Fruit fly (Drosophila melanogaster): ENCODE measurements around the gene CG3815.
A peak's percentile ranks its signal among the peaks of the same experiment; 100 is the strongest.

CG3815 gene

DNA sequence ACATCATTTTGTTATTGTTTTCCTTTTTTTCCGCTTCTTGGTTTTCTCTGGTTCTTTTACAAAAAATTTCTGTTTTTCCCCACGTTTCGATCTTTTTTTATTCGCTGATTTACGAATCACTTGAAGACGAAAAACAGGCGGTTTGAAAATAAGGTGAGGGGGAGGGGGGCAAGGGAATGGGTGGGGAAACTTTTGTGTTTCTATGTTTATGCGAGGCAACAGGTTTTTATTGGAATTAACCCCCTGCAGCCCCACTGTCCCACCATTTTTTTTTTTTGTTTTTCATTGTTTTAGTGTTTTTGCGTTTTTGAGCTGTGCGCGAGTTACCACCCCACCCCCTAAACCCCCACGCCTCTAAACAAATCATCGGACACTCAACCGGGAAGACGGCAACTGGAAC is 39.8 kb downstream of the CG3815 start:
- no peak for TF ChIP-seq CG33017 (tag; optimal IDR thresholded peaks at IDR 0.05)
- TF ChIP-seq Hr96 (GFP tag; optimal IDR thresholded peaks at IDR 0.05) = no peak
- no peak for TF ChIP-seq pad (GFP tag; optimal IDR thresholded peaks at IDR 0.05)
- no peak for TF ChIP-seq CG7101 (tag; optimal IDR thresholded peaks at IDR 0.05)
- TF ChIP-seq CG12768 (GFP tag; optimal IDR thresholded peaks at IDR 0.05) = no peak
- TF ChIP-seq CG1620 (GFP tag; optimal IDR thresholded peaks at IDR 0.05) = no peak
- no peak for TF ChIP-seq toe (GFP tag; optimal IDR thresholded peaks at IDR 0.05)

dm6 chrX:6337702-6338101 is 42.5 kb downstream of the CG3815 start, which contains the start of gene CG3842:
Gene CG3842 (plus strand): TSS chrX:6337762.
- no peak for TF ChIP-seq toe (GFP tag; optimal IDR thresholded peaks at IDR 0.05)
- TF ChIP-seq CG33017 (tag; optimal IDR thresholded peaks at IDR 0.05) = no peak
- no peak for TF ChIP-seq CG1620 (GFP tag; optimal IDR thresholded peaks at IDR 0.05)
- TF ChIP-seq CG7101 (tag; optimal IDR thresholded peaks at IDR 0.05) = no peak
- no peak for TF ChIP-seq kay (GFP tag; ENCODE audit: borderline replicate concordance)
- TF ChIP-seq Hr96 (GFP tag; optimal IDR thresholded peaks at IDR 0.05) = no peak
- TF ChIP-seq CG14711 (tag; optimal IDR thresholded peaks at IDR 0.05) = no peak
- no peak for TF ChIP-seq Clk (GFP tag; optimal IDR thresholded peaks at IDR 0.05)
- no peak for TF ChIP-seq Crg-1 (GFP tag; optimal IDR thresholded peaks at IDR 0.05)

DNA sequence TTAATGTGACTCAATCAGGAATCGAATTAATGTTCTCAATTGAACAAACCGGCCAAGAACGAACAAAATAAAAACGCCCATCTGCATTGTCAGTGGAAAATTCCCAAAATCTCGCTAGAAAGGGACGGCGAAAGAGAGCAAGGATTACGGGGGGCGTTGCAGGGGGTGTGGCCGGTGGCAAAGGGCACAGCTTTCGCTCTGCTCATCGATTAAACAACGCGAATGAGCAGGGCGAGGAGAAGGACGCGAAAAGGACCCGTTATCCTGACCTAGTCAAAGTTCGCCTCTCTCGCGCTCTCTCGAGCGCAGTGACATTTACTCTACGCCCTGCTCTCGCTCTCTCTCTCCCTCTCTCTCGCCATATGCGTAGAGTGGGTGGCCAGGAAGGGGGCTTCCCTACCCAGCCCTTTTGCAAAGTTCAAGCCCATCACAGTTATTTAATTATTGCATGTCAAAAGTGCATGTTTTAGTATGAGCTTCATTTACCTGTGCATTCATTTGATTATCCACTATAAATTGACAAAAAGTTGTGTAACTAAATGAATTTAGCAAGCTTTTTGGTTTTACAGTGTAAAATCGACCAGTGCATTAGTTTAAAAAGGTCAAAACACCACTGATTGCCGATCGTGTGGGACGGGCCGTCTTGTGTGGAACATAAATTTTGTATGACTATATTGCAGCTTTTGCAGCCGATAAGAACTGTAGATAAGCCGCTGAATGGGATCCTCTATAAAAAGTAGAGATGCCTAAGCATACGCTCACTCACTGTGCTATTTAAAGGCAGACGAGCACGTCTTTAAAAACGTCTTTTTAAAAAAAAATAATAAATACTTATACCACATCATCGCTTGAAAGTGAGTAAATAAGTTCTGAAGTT is 43.8 kb downstream of the CG3815 start:
- TF ChIP-seq Hr96 (GFP tag; optimal IDR thresholded peaks at IDR 0.05) = no peak
- TF ChIP-seq CG7101 (tag; optimal IDR thresholded peaks at IDR 0.05) = peak; percentile 17
- no peak for TF ChIP-seq cic (GFP tag; optimal IDR thresholded peaks at IDR 0.05)
- TF ChIP-seq CG14711 (tag; optimal IDR thresholded peaks at IDR 0.05) = no peak
- TF ChIP-seq CG33017 (tag; optimal IDR thresholded peaks at IDR 0.05) = no peak
- no peak for TF ChIP-seq bab1 (GFP tag; optimal IDR thresholded peaks at IDR 0.05)
- no peak for TF ChIP-seq CG12768 (GFP tag; optimal IDR thresholded peaks at IDR 0.05)
- peak; percentile 13 for TF ChIP-seq tj (GFP tag; optimal IDR thresholded peaks at IDR 0.05)
- no peak for TF ChIP-seq kay (GFP tag; ENCODE audit: borderline replicate concordance)
- TF ChIP-seq toe (GFP tag; optimal IDR thresholded peaks at IDR 0.05) = no peak
- TF ChIP-seq pad (GFP tag; optimal IDR thresholded peaks at IDR 0.05) = no peak

- TF ChIP-seq cnc (optimal IDR thresholded peaks at IDR 0.05) (no peak), Crg-1 (GFP tag; optimal IDR thresholded peaks at IDR 0.05) (no peak), CG7101 (tag; optimal IDR thresholded peaks at IDR 0.05) (peak; percentile 39), toe (GFP tag; optimal IDR thresholded peaks at IDR 0.05) (no peak), Clk (GFP tag; optimal IDR thresholded peaks at IDR 0.05) (no peak), CG14711 (tag; optimal IDR thresholded peaks at IDR 0.05) (peak; percentile 63), Mnt (GFP tag; optimal IDR thresholded peaks at IDR 0.05) (no peak), bab1 (GFP tag; optimal IDR thresholded peaks at IDR 0.05) (no peak), CG5204 (GFP tag; optimal IDR thresholded peaks at IDR 0.05) (no peak), ovo (GFP tag; optimal IDR thresholded peaks at IDR 0.05) (no peak), kay (GFP tag; ENCODE audit: borderline replicate concordance) (no peak), CG12768 (GFP tag; optimal IDR thresholded peaks at IDR 0.05) (no peak), Hr96 (GFP tag; optimal IDR thresholded peaks at IDR 0.05) (no peak), CG7045 (GFP tag; optimal IDR thresholded peaks at IDR 0.05) (no peak), CG11617 (GFP tag; optimal IDR thresholded peaks at IDR 0.05) (no peak), cic (GFP tag; optimal IDR thresholded peaks at IDR 0.05) (no peak), pad (GFP tag; optimal IDR thresholded peaks at IDR 0.05) (no peak), CG1620 (GFP tag; optimal IDR thresholded peaks at IDR 0.05) (peak; percentile 10), CG33017 (tag; optimal IDR thresholded peaks at IDR 0.05) (peak; percentile 47), tj (GFP tag; optimal IDR thresholded peaks at IDR 0.05) (no peak)
These were observed 44.9 kb downstream of the CG3815 start for dm6 chrX:6339970-6340548.

- no peak for TF ChIP-seq Clk (GFP tag; optimal IDR thresholded peaks at IDR 0.05)
- TF ChIP-seq CG7045 (GFP tag; optimal IDR thresholded peaks at IDR 0.05) = peak; percentile 49
- TF ChIP-seq tj (GFP tag; optimal IDR thresholded peaks at IDR 0.05) = peak; percentile 64
- no peak for TF ChIP-seq cnc (optimal IDR thresholded peaks at IDR 0.05)
- no peak for TF ChIP-seq Mnt (GFP tag; optimal IDR thresholded peaks at IDR 0.05)
- TF ChIP-seq CG1620 (GFP tag; optimal IDR thresholded peaks at IDR 0.05) = peak; percentile 46
- TF ChIP-seq CG7101 (tag; optimal IDR thresholded peaks at IDR 0.05) = peak; percentile 80
- TF ChIP-seq ovo (GFP tag; optimal IDR thresholded peaks at IDR 0.05) = no peak
- TF ChIP-seq kay (GFP tag; ENCODE audit: borderline replicate concordance) = no peak
- peak; percentile 94 for TF ChIP-seq bab1 (GFP tag; optimal IDR thresholded peaks at IDR 0.05)
- peak; percentile 88 for TF ChIP-seq CG11617 (GFP tag; optimal IDR thresholded peaks at IDR 0.05)
- TF ChIP-seq CG14711 (tag; optimal IDR thresholded peaks at IDR 0.05) = peak; percentile 60
- TF ChIP-seq pad (GFP tag; optimal IDR thresholded peaks at IDR 0.05) = peak; percentile 77
- peak; percentile 52 for TF ChIP-seq Hr96 (GFP tag; optimal IDR thresholded peaks at IDR 0.05)
- TF ChIP-seq toe (GFP tag; optimal IDR thresholded peaks at IDR 0.05) = no peak
- TF ChIP-seq CG5204 (GFP tag; optimal IDR thresholded peaks at IDR 0.05) = peak; percentile 51
- TF ChIP-seq CG33017 (tag; optimal IDR thresholded peaks at IDR 0.05) = peak; percentile 17
- TF ChIP-seq CG12768 (GFP tag; optimal IDR thresholded peaks at IDR 0.05) = no peak
- TF ChIP-seq cic (GFP tag; optimal IDR thresholded peaks at IDR 0.05) = no peak
- peak; percentile 60 for TF ChIP-seq Crg-1 (GFP tag; optimal IDR thresholded peaks at IDR 0.05)
These were observed 45.4 kb downstream of the CG3815 start for dm6 chrX:6340593-6341068.

DNA sequence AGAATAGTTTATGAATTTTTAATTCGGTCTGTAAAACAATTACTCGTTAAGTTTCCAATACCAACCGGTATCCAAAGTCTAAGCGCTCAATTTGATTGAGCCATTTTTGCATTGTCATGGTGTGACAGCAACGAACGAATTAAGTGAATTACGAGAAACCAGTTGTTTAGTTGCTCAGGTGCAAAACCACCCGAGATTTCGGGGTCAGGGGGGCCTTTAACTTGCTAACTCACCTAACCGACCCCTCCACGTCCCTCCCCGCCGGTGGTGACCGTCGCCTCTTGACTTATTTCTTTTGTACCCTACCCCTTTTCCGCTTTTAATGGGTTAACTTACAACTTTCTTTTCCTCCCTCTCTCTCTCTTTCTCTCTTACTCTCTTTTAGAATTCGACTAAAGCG is 46.5 kb downstream of the CG3815 start:
- TF ChIP-seq ovo (GFP tag; optimal IDR thresholded peaks at IDR 0.05) = no peak
- TF ChIP-seq tj (GFP tag; optimal IDR thresholded peaks at IDR 0.05) = peak; percentile 68
- peak; percentile 35 for TF ChIP-seq cic (GFP tag; optimal IDR thresholded peaks at IDR 0.05)
- TF ChIP-seq Clk (GFP tag; optimal IDR thresholded peaks at IDR 0.05) = no peak
- peak; percentile 82 to 83 for TF ChIP-seq cnc (optimal IDR thresholded peaks at IDR 0.05)
- TF ChIP-seq Mnt (GFP tag; optimal IDR thresholded peaks at IDR 0.05) = no peak
- TF ChIP-seq Crg-1 (GFP tag; optimal IDR thresholded peaks at IDR 0.05) = no peak

Data from whole organism, adult.